Worm (Caenorhabditis elegans) whole organism, midembryonic: ENCODE data around the gene fipr-28.
"Not testable (repeated sequence)": the region's sequence is repeated elsewhere in the genome, so short reads cannot be mapped to it uniquely, and the experiment has no call there.

Experiments
- T22C8.4 ChIP-seq: fragments of 200-800 bp; sonication (Bioruptor generic); IDR thresholded peaks from 2 replicates; pipeline ENCODE4 v1.3.6; 2022; ENCODE audit warnings: missing genetic modification characterization, missing compliant biosample characterization
- cog-1 ChIP-seq: sonication (generic microtip); optimal IDR thresholded peaks from 2 replicates; lab custom pipeline; 2016; ENCODE audit warnings: missing genetic modification characterization, missing compliant biosample characterization
- flt-1 ChIP-seq: fragments of 200-800 bp; sonication (Bioruptor generic); IDR thresholded peaks from 2 replicates; pipeline ENCODE4 v1.3.6; 2022; ENCODE audit warnings: missing genetic modification characterization, missing compliant biosample characterization
- klf-2 ChIP-seq: fragments of 200-800 bp; sonication (Bioruptor generic); conservative IDR thresholded peaks from 2 replicates; pipeline ENCODE4 v1.3.6; 2022; ENCODE audit warnings: missing genetic modification reagents, missing genetic modification characterization, missing compliant biosample characterization
- ref-1 ChIP-seq: fragments of 200-800 bp; sonication (Bioruptor generic); conservative IDR thresholded peaks from 2 replicates; pipeline ENCODE4 v1.3.6; 2022; ENCODE audit warnings: missing genetic modification reagents, missing genetic modification characterization, missing compliant biosample characterization
- ztf-23 ChIP-seq: fragments of 200-800 bp; sonication (Bioruptor generic); IDR thresholded peaks from 2 replicates; pipeline ENCODE4 v1.3.6; 2022; ENCODE audit warnings: missing genetic modification reagents, missing genetic modification characterization, missing compliant biosample characterization
- ztf-29 ChIP-seq: fragments of 200-800 bp; sonication (Bioruptor generic); IDR thresholded peaks from 2 replicates; pipeline ENCODE4 v1.3.6; 2022; ENCODE audit warnings: missing genetic modification reagents, missing genetic modification characterization, missing compliant biosample characterization

DNA sequence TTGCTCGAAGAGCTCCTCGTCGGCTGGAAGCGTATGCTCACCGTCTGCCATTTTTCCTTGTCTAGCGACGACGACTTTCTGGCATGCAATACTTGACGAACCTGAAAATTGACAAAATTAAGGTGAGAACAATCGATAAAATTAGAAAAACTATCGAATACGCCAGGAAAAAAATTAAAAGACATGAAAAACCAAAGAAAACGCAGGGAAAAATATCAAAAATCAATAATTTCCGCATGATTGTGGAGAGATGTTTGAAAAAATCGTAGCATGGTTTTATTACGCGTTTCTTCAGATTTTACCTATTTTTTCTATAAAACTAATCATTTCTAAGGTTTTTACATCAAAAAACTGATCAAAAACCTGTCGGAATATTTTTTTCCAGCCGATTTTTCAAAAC is 28.0 kb downstream of the fipr-28 start, which contains the start of gene set-26:
- not testable (repeated sequence) for TF ChIP-seq cog-1 (tag; lab: Kevin White, UChicago); flt-1; ref-1 (GFP tag; lab: Robert Waterston, UW); ztf-29 (GFP tag; lab: Robert Waterston, UW); ztf-23; klf-2 (GFP tag; lab: Robert Waterston, UW)
- 0 out of 2 replicates have a peak, but pooled peaks have one; percentile 23 for TF ChIP-seq T22C8.4
